Worm (Caenorhabditis elegans): ENCODE results near the gene srh-282.

The srh-282 gene

DNA sequence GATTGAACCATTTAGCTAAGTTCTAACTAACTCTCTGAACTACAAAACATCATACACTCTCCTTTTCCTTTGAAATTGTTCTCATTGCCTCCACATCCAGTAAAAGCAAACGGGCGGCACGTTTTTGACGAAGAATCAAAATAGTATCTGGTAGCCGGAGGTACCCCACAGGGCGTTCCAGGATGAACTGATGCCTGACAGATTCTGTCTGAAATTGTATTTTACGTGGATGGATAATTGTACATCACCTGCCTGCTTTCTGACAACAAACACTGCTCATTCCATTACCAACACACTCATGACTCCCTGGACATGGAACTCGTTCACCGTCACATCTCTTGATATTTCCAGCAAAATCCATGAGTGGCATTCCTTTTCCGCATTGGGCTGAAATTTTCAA, 17.2 kb upstream of the srh-282 start:
- TF ChIP-seq hnd-1 (tag; optimal IDR thresholded peaks at IDR 0.05) = no peak
- no peak for TF ChIP-seq hmg-4 (GFP tag; optimal IDR thresholded peaks at IDR 0.05)
- no peak for TF ChIP-seq tbx-37 (GFP tag; conservative IDR thresholded peaks at IDR 0.05)

DNA sequence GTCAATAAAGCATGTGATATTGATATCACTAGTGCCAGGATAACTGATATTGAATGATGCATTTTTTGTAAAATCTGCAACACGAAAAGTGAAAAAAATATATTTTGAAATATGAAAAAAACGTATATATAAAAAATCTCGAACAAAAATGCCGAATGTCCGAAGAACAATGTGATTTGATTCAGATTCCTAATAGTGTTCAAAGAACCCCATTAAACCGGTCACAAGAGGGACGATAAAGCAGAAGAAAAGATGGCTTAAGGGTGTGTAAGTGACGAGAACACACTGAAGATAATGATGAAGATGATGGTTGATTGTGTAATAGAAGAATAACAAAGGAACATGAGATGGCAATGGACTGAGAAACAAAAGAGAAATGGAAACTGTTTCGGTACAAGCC, 14.8 kb upstream of the srh-282 start, which contains the start of gene T21D12.14:
T21D12.14 (minus strand) TSS at position 101 of the 400 bp plus-strand sequence.
- TF ChIP-seq ceh-13 (GFP tag; optimal IDR thresholded peaks at IDR 0.05) = no peak
- no peak for TF ChIP-seq sea-1 (GFP tag; conservative IDR thresholded peaks at IDR 0.05)
- TF ChIP-seq tbx-11 (GFP tag; IDR thresholded peaks at IDR 0.05) = no peak
- TF ChIP-seq ets-7 (tag; optimal IDR thresholded peaks at IDR 0.05) = no peak
- no peak for TF ChIP-seq tbx-37 (GFP tag; conservative IDR thresholded peaks at IDR 0.05)
- no peak for TF ChIP-seq pes-1 (GFP tag; IDR thresholded peaks at IDR 0.05)
- TF ChIP-seq hnd-1 (tag; optimal IDR thresholded peaks at IDR 0.05) = no peak

DNA sequence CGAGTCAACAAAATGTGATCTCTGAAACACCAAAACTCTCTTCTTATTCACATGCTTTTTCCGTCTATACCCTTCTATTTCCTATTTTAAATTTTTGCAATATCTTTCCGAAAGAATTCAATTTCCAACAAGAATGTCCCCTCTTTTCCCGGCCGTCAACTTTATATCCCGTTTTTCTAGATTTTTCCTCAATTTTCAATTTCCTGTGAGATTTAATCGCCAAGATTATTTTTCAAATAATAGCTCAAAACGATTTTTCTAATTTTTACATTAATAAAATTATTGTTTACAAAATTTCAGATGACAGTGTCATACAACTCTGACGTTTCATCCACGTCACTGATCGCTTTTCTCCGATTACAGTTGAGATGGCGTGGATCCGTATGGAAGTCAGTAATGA, 10.1 kb upstream of the srh-282 start, which contains the start of gene best-19:
best-19 (plus strand) TSS at position 301 of the 400 bp plus-strand sequence.
- TF ChIP-seq pes-1 (GFP tag; IDR thresholded peaks at IDR 0.05) (no peak), ets-7 (tag; optimal IDR thresholded peaks at IDR 0.05) (no peak), sea-1 (GFP tag; conservative IDR thresholded peaks at IDR 0.05) (no peak), B0310.2 (tag; optimal IDR thresholded peaks at IDR 0.05) (no peak), hnd-1 (tag; optimal IDR thresholded peaks at IDR 0.05) (no peak), ama-1 (optimal IDR thresholded peaks at IDR 0.05) (no peak), aly-1 (tag; optimal IDR thresholded peaks at IDR 0.05) (no peak), tbx-11 (GFP tag; IDR thresholded peaks at IDR 0.05) (no peak), ceh-13 (GFP tag; optimal IDR thresholded peaks at IDR 0.05) (no peak), flt-1 (GFP tag; IDR thresholded peaks at IDR 0.05) (no peak), tra-4 (tag; optimal IDR thresholded peaks at IDR 0.05) (no peak), ceh-36 (tag; optimal IDR thresholded peaks at IDR 0.05) (no peak)

DNA sequence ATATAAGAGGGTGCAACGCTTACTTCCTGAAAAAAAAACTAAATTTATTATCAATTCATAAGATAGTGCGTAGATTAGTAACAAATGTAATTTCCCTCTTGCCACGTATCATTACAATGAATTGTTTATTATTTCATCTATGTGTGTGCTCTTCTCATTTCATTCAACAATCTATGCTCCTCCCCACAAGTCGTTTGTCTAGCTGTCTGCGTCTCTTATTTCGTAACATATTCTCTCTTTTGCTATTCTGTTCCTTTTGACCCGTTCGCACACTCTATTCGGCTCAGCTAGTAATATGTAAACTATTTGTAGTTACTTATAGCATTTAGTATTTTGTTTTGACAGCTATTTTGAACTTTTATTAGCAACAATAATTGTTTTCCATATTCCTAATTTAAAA, 8.8 kb upstream of the srh-282 start:
- TF ChIP-seq hmbx-1 (tag; optimal IDR thresholded peaks at IDR 0.05) = no peak
- TF ChIP-seq B0310.2 (tag; optimal IDR thresholded peaks at IDR 0.05) = no peak
- no peak for TF ChIP-seq ceh-36 (tag; optimal IDR thresholded peaks at IDR 0.05)
- TF ChIP-seq tbx-11 (GFP tag; IDR thresholded peaks at IDR 0.05) = no peak
- no peak for TF ChIP-seq ceh-13 (GFP tag; optimal IDR thresholded peaks at IDR 0.05)
- TF ChIP-seq ama-1 (optimal IDR thresholded peaks at IDR 0.05) = no peak

DNA sequence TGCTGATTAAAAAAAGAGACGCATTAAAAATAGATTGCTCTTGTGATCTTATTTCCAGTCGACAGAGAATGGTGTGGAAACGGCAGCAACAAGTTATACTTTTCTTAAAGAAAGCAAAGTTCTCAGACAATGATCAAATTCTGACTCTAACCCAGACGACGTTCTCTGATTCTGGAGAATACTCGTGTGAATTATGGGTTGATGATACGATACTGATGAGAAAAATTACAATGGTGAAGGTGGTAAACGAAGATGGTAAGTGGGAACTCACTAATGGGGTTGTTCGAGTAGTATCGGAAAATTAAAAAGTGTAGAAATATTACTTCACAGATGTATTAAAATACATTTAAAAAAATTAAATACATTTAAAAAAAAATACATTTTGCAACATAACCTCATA, 5.1 kb upstream of the srh-282 start:
- no peak for TF ChIP-seq sea-1 (GFP tag; conservative IDR thresholded peaks at IDR 0.05)
- no peak for TF ChIP-seq ama-1 (optimal IDR thresholded peaks at IDR 0.05)
- TF ChIP-seq B0310.2 (tag; optimal IDR thresholded peaks at IDR 0.05) = no peak
- TF ChIP-seq flt-1 (GFP tag; IDR thresholded peaks at IDR 0.05) = no peak
- no peak for TF ChIP-seq tbx-11 (GFP tag; IDR thresholded peaks at IDR 0.05)
- no peak for TF ChIP-seq F13C5.2 (tag; optimal IDR thresholded peaks at IDR 0.05)
- no peak for TF ChIP-seq tra-4 (tag; optimal IDR thresholded peaks at IDR 0.05)
- TF ChIP-seq hmbx-1 (tag; optimal IDR thresholded peaks at IDR 0.05) = no peak
- TF ChIP-seq scrt-1 (GFP tag; IDR thresholded peaks at IDR 0.05) = no peak

DNA sequence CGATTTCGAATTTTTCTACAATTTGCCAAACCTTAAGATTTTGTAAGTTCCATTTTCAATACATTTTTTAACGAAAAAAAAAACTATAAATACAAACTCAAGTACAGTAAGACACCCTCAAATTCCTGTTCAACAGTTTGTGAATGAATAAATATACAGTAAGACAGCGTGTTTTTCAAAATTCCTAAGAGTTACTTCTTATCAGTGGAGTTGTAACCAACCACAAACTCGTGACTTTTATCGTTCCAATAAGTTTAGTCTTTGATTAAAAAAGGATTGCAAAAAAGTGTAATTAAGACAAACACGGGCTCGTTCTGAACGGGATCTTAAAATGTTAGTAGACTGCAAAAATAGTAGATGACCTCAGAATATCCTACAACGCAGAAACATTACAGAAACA, 1.9 kb upstream of the srh-282 start:
- no peak for TF ChIP-seq hnd-1 (tag; optimal IDR thresholded peaks at IDR 0.05)
- no peak for TF ChIP-seq tra-4 (tag; optimal IDR thresholded peaks at IDR 0.05)
- TF ChIP-seq flt-1 (GFP tag; IDR thresholded peaks at IDR 0.05) = no peak
- TF ChIP-seq ama-1 (optimal IDR thresholded peaks at IDR 0.05) = no peak
- TF ChIP-seq scrt-1 (GFP tag; IDR thresholded peaks at IDR 0.05) = no peak
- no peak for TF ChIP-seq aly-1 (tag; optimal IDR thresholded peaks at IDR 0.05)
- no peak for TF ChIP-seq hmg-4 (GFP tag; optimal IDR thresholded peaks at IDR 0.05)
- TF ChIP-seq ets-7 (tag; optimal IDR thresholded peaks at IDR 0.05) = no peak
- no peak for TF ChIP-seq B0310.2 (tag; optimal IDR thresholded peaks at IDR 0.05)
- TF ChIP-seq sea-1 (GFP tag; conservative IDR thresholded peaks at IDR 0.05) = no peak

DNA sequence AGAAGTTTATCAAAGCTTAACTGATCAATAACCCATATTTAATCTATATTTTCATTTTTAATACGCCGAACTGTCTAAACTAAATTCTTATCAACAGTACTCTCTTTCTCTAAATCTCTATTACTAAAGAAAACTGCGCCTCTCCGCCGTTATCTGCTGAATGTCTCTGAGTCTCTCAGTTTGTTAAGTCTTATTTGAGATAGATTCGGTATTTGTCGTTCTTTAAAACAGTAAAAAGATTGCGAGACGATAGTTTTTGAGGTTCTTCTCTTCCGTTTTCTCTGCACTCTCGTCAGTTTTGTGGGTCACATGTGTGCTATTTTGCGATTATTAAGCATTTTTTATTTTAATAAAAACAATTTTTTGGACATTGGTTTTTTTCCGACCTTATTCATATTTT, 986 bp upstream of the srh-282 start, which contains the start of gene sma-10:
sma-10 (plus strand) TSS at position 236 of the 400 bp plus-strand sequence.
- TF ChIP-seq tra-4 (tag; optimal IDR thresholded peaks at IDR 0.05) = no peak
- TF ChIP-seq hmg-4 (GFP tag; optimal IDR thresholded peaks at IDR 0.05) = no peak
- TF ChIP-seq ets-7 (tag; optimal IDR thresholded peaks at IDR 0.05) = no peak
- no peak for TF ChIP-seq ama-1 (optimal IDR thresholded peaks at IDR 0.05)
- TF ChIP-seq hnd-1 (tag; optimal IDR thresholded peaks at IDR 0.05) = no peak
- TF ChIP-seq B0310.2 (tag; optimal IDR thresholded peaks at IDR 0.05) = no peak
- TF ChIP-seq pes-1 (GFP tag; IDR thresholded peaks at IDR 0.05) = no peak
- TF ChIP-seq hmbx-1 (tag; optimal IDR thresholded peaks at IDR 0.05) = no peak
- TF ChIP-seq flt-1 (GFP tag; IDR thresholded peaks at IDR 0.05) = no peak
- no peak for TF ChIP-seq ceh-36 (tag; optimal IDR thresholded peaks at IDR 0.05)
- TF ChIP-seq tbx-37 (GFP tag; conservative IDR thresholded peaks at IDR 0.05) = no peak
- TF ChIP-seq F13C5.2 (tag; optimal IDR thresholded peaks at IDR 0.05) = no peak
- no peak for TF ChIP-seq ceh-13 (GFP tag; optimal IDR thresholded peaks at IDR 0.05)
- no peak for TF ChIP-seq scrt-1 (GFP tag; IDR thresholded peaks at IDR 0.05)

DNA sequence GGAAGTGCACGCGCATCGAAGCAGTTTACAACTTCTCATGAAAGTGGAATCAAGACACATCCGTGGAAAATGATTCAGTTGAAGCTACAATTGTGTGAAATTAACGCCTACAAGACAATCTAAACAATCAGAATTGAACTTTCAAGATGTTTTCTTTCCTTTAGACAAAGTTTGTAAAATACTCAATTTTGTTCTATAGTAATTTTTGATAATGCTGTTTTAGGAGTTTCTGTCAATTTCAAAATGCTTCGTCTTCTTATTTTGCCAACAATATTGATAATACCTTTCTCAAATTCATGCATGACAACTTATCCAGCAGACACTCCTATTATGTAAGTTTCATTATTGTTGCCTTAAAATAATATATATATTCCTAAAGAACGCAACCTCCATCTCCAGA, 4.1 kb downstream of the srh-282 start, which contains the start of gene T21D12.11:
T21D12.11 (plus strand) TSS at position 301 of the 400 bp plus-strand sequence.
- no peak for TF ChIP-seq hnd-1 (tag; optimal IDR thresholded peaks at IDR 0.05)
- no peak for TF ChIP-seq hmg-4 (GFP tag; optimal IDR thresholded peaks at IDR 0.05)
- TF ChIP-seq scrt-1 (GFP tag; IDR thresholded peaks at IDR 0.05) = no peak
- no peak for TF ChIP-seq ceh-13 (GFP tag; optimal IDR thresholded peaks at IDR 0.05)
- TF ChIP-seq B0310.2 (tag; optimal IDR thresholded peaks at IDR 0.05) = no peak
- no peak for TF ChIP-seq tbx-11 (GFP tag; IDR thresholded peaks at IDR 0.05)

DNA sequence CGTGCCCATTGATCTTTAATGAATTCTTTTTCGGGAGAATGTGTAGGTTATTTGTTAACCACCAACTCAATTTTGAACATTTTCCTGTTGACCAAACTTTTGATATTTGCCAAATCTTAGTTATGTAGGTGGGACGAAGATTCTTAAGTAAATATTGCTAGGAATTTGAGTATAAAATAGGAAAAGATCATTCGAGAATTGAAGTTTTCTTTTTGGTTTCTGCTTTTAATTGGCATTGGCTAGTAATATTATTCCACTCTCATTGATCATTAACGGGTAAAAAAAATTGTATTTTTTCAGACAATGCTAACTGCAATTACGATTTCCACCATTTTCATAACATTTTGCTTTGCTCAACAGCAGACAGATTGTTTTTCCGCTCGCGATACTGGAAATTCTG, 7.1 kb downstream of the srh-282 start, which contains the start of gene T21D12.12:
T21D12.12 (plus strand) TSS at position 301 of the 400 bp plus-strand sequence.
- TF ChIP-seq hnd-1 (tag; optimal IDR thresholded peaks at IDR 0.05) (no peak), F13C5.2 (tag; optimal IDR thresholded peaks at IDR 0.05) (no peak), flt-1 (GFP tag; IDR thresholded peaks at IDR 0.05) (no peak), pes-1 (GFP tag; IDR thresholded peaks at IDR 0.05) (no peak), tbx-11 (GFP tag; IDR thresholded peaks at IDR 0.05) (no peak)
